Fruit fly (Drosophila melanogaster): ENCODE data around the gene CG12025.

The CG12025 gene

DNA sequence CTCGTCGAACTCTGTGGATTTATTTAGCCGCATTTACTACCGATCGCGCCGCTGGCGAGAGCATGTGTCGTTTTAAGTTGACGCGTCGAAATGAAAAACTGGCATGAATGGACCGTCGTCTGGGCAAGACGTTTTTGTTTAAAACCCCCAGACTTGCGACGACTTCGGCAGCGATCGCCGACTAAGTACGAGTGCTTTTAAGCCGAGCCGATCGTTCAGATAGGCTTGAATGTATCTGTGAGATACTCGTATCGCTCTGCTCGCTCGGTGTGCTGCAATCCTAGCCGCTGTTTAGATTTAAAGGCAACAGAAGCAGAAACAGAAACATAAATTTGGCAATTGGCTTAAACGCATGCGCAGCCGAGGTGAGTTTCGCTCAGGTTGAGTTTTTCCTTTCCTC lies 44.9 kb downstream of the CG12025 start, which contains the start of gene dsb:
Gene dsb (minus strand): TSS at position 91 of the 400 bp plus-strand sequence.
- TF ChIP-seq tj (GFP tag; optimal IDR thresholded peaks at IDR 0.05), result no peak
- TF ChIP-seq Hr96 (GFP tag; optimal IDR thresholded peaks at IDR 0.05), result no peak
- no peak for TF ChIP-seq kay (GFP tag; ENCODE audit: borderline replicate concordance)

DNA sequence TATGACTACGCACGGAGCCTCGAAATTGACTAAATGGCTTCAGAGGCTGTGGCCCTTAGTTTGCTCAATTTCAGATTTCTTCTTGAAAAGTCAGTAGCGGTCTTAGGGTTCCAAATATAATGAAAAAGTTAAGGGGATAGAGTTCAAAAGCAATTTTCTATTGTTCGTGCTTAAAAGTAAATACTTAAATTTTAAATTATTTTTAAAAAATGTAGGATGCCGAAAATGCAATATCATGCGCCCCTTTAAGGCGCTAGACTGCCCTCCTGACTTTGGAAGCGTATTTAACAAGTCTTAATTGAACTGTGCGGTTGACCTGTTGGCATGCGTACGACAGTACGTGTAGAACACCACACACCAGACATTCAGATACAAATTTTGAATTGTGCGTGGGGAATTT lies 49.4 kb downstream of the CG12025 start:
- TF ChIP-seq cic (GFP tag; optimal IDR thresholded peaks at IDR 0.05), result no peak
- TF ChIP-seq CG5204 (GFP tag; optimal IDR thresholded peaks at IDR 0.05), result no peak
- no peak for TF ChIP-seq pad (GFP tag; optimal IDR thresholded peaks at IDR 0.05)
- no peak for TF ChIP-seq CG12768 (GFP tag; optimal IDR thresholded peaks at IDR 0.05)
- no peak for TF ChIP-seq Clk (GFP tag; optimal IDR thresholded peaks at IDR 0.05)
- TF ChIP-seq tj (GFP tag; optimal IDR thresholded peaks at IDR 0.05), result no peak
- TF ChIP-seq Crg-1 (GFP tag; optimal IDR thresholded peaks at IDR 0.05), result no peak
- TF ChIP-seq kay (GFP tag; ENCODE audit: borderline replicate concordance), result no peak
- TF ChIP-seq toe (GFP tag; optimal IDR thresholded peaks at IDR 0.05), result no peak
- TF ChIP-seq CG11617 (GFP tag; optimal IDR thresholded peaks at IDR 0.05), result no peak
- no peak for TF ChIP-seq ovo (GFP tag; optimal IDR thresholded peaks at IDR 0.05)
- TF ChIP-seq CG14711 (tag; optimal IDR thresholded peaks at IDR 0.05), result no peak
- no peak for TF ChIP-seq CG1620 (GFP tag; optimal IDR thresholded peaks at IDR 0.05)
- TF ChIP-seq CG7101 (tag; optimal IDR thresholded peaks at IDR 0.05), result no peak
- TF ChIP-seq CG33017 (tag; optimal IDR thresholded peaks at IDR 0.05), result no peak
- TF ChIP-seq Hr96 (GFP tag; optimal IDR thresholded peaks at IDR 0.05), result no peak
- no peak for TF ChIP-seq Mnt (GFP tag; optimal IDR thresholded peaks at IDR 0.05)

DNA sequence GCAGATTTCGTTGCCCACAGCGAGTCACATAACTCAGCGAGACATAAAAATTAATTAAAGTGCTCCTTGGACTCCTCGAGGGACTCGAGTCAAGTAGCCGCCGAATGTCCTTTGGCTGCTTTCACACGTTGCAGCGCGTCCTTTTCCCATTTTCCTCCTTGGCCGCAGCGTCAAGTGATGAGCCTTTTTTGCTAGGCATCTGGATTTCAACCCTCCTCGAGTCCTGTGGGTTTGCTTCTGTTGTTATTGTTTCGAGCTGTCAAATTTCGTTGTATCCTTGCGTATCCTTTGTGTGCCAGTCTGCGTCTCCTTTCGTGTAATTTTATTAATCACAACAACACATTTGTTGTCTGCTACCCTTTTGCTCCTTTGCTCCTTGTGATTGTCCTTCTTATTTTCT lies 51.4 kb downstream of the CG12025 start:
- TF ChIP-seq Clk (GFP tag; optimal IDR thresholded peaks at IDR 0.05) (no peak), Crg-1 (GFP tag; optimal IDR thresholded peaks at IDR 0.05) (no peak), bab1 (GFP tag; optimal IDR thresholded peaks at IDR 0.05) (no peak), pad (GFP tag; optimal IDR thresholded peaks at IDR 0.05) (no peak), Mnt (GFP tag; optimal IDR thresholded peaks at IDR 0.05) (no peak), Hr96 (GFP tag; optimal IDR thresholded peaks at IDR 0.05) (no peak), cnc (optimal IDR thresholded peaks at IDR 0.05) (no peak), kay (GFP tag; ENCODE audit: borderline replicate concordance) (no peak), tj (GFP tag; optimal IDR thresholded peaks at IDR 0.05) (no peak), CG7101 (tag; optimal IDR thresholded peaks at IDR 0.05) (no peak), toe (GFP tag; optimal IDR thresholded peaks at IDR 0.05) (no peak), CG12768 (GFP tag; optimal IDR thresholded peaks at IDR 0.05) (no peak)
